Fruit fly (Drosophila melanogaster) ovary, adult (tissue): ENCODE results near the gene c12.2.

Experiments used
- CG17801 ChIP-seq: fragments of 200-800 bp; optimal IDR thresholded peaks from 2 replicates; lab custom pipeline; 2019; ENCODE audit warnings: missing biosample characterization, mild to moderate bottlenecking, missing genetic modification characterization, moderate library complexity; ENCODE audit not compliant: partially characterized antibody

c12.2 gene

dm6 chrX:9319140-9319539 lies at the start of gene c12.2, which contains the start of gene c12.1:
Gene c12.2, plus strand, starts transcription at chrX:9319359.
Gene c12.1, minus strand, starts transcription at chrX:9319223.
- no peak for TF ChIP-seq CG17801

DNA sequence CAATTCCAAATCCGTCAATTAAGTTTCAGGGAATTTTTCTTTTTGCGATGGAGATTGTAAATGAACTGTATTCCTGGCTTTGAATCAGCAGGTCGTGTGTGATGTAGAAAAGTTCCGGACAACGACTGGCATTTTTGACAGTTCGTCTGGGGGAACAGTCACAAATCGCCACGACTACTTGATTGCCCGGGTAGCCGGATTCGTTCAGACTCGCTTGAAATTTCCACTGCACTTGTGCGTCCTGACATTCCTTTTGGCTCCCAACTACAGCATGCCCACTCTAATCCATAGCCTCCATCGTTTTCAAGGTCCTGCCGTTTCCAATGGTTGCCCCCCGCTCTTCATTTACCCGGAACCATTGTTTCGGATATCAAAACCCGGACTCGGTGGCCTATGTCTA lies 49.3 kb upstream of the c12.2 start, which contains the start of gene CG17440:
CG17440 (minus strand) TSS at position 101 of the 400 bp plus-strand sequence.
- no peak for TF ChIP-seq CG17801

DNA sequence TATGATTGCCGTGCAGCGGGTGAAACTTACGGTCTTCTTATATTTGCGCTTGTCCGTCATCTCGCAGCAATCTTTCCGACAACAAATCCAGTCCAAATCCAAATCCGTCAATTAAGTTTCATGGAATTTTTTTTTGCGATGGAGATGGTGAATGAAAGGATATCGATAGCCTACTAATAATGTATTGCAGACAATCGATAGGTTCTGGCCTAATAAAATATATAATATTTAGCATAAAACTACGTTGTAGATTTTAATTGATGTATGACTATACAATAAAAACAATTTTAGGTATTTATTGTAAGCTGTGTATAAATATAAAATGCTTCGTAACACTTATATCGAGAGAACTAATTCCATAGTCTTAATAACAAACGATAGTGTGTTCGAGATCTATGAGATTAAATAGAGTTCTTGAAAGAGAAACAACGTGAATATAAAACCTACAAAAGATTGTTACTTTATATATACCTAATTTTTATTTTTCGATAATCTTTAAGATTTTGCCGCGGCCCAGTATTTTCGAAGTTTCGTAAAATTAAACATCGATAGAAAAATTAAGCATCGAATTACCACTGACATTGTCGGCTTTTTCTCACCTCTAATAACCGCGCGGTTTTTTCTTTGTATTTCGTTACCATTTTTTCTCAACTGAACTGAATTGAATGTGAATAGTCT lies 46.2 kb upstream of the c12.2 start, which contains the start of the genes Cfp1 and Aladin:
Cfp1 (minus strand) TSS at position 131 of the 678 bp plus-strand sequence.
Aladin (plus strand) TSS at position 584 of the 678 bp plus-strand sequence.
- TF ChIP-seq CG17801, result no peak

dm6 chrX:9281998-9282644 lies 37.0 kb upstream of the c12.2 start:
- no peak for TF ChIP-seq CG17801

- TF ChIP-seq CG17801, result peak; percentile 18
These were observed 36.3 kb upstream of the c12.2 start, which contains the start of gene c11.1 for dm6 chrX:9282783-9283289. Gene c11.1, minus strand, starts transcription at chrX:9283117.

- no peak for TF ChIP-seq CG17801
These were observed 35.0 kb upstream of the c12.2 start, which contains the start of gene lz for dm6 chrX:9284024-9284738. Gene lz, plus strand, starts transcription at chrX:9284649.

- TF ChIP-seq CG17801, result no peak
These were observed 32.8 kb upstream of the c12.2 start for dm6 chrX:9286386-9286785.

- no peak for TF ChIP-seq CG17801
These were observed 27.9 kb upstream of the c12.2 start for dm6 chrX:9291270-9291669.

dm6 chrX:9295518-9295917 lies 23.6 kb upstream of the c12.2 start:
- no peak for TF ChIP-seq CG17801

DNA sequence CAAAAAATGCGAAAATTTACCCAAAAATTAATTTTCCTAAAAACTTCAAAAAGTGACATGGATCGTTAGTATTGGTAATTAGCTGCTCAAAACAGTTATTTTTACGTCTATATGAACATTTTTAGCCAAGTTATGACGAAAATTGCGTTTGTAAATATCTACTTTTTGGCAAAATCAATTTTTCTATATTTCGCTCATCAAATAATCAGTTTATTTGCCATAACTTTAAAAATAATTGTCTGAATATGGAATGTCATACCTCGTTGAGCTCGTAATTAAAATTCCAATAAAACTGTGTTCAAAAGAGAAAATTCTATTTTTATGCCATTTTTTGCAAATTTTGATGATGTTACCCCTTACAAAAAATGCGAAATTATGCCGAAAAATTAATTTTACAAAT lies 22.6 kb upstream of the c12.2 start:
- TF ChIP-seq CG17801, result no peak

DNA sequence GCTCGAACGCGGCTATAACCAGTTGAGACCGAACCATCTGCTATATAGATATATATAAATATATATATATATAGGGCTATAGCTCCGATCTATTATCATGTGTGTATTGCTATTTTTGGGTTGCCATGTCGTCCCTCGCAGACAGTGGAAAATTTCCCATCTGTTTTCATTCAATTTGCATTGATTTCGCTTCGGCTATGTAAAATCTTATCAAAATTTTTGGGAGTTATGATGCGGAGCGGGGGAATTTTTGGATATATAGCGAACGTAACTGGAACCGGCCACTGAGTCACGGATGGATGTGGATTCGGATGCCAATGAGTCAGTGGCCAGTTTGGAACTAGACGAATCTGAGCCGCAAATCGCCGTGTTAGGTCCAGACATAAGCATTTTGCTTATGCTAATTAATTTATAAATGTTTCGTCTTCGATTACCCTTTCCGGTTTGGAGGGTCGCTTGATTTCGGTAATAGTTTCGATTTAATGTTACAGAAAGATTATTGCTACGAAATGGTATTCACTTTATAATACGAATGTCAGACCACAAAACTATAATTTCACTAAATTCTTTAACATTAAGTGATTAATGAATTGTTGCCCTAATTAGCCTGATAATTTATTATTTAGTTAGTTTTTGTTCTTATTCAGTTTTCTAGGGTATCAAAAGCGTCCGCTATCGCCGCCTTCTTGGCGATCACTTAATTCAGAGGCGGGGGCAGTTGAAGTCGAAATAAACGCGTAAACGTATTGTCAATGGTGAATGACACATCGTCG lies 21.3 kb upstream of the c12.2 start:
- TF ChIP-seq CG17801, result no peak

dm6 chrX:9305735-9306134 lies 13.4 kb upstream of the c12.2 start:
- peak; percentile 78 for TF ChIP-seq CG17801

dm6 chrX:9309959-9310658 lies 9.1 kb upstream of the c12.2 start:
- TF ChIP-seq CG17801, result no peak

- TF ChIP-seq CG17801, result no peak
These were observed 2.1 kb upstream of the c12.2 start for dm6 chrX:9317100-9317499.

DNA sequence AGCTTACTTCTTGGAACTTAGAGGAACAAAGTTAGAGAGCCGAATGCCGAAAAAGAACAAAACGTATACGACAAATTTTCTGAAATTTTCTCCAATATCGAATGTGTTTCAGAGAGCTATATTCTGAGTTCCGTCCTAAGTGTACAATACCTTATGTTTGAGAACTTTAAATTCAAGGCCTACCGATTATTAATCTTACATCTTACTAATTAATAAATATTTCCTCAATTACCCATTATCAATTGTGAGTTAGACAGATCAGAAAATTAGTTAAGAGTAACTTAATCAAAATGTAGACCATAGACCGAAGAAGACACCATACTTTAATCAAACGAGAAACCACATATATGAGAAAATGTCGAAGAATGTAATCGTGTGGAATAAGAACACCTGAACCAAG lies 11.2 kb downstream of the c12.2 start, which contains the start of gene CG34450:
CG34450 (minus strand) TSS at position 101 of the 400 bp plus-strand sequence.
- no peak for TF ChIP-seq CG17801
